Fruit fly (Drosophila melanogaster) whole organism, embryonic: ENCODE measurements around the gene CG14352.

Experiments used
- Atf3 ChIP-seq: fragments of 200-800 bp; sonication (Bioruptor generic); optimal IDR thresholded peaks from 3 replicates; lab custom pipeline; 2016; ENCODE audit warnings: missing biosample characterization, missing genetic modification characterization
- Atf6 ChIP-seq: fragments of 200-800 bp; sonication (Bioruptor generic); IDR thresholded peaks from 2 replicates; pipeline ENCODE4 v1.3.6; 2022; ENCODE audit warnings: missing biosample characterization, missing genetic modification characterization
- Awh ChIP-seq: fragments of 200-800 bp; sonication (Bioruptor generic); IDR thresholded peaks from 2 replicates; pipeline ENCODE4, ENCODE4 v1.3.6; 2022; ENCODE audit warnings: missing biosample characterization, missing genetic modification characterization
- CG1233 ChIP-seq: fragments of 200-800 bp; sonication (Bioruptor generic); optimal IDR thresholded peaks from 4 replicates; lab custom pipeline; 2018; ENCODE audit warnings: missing biosample characterization, mild to moderate bottlenecking, missing genetic modification characterization
- CG14441 ChIP-seq: fragments of 200-800 bp; sonication (Bioruptor generic); IDR thresholded peaks from 2 replicates; pipeline ENCODE4 v1.3.6; 2022; ENCODE audit warnings: missing biosample characterization, missing genetic modification characterization
- CG14667 ChIP-seq: fragments of 200-800 bp; sonication (Bioruptor generic); IDR thresholded peaks from 2 replicates; pipeline ENCODE4 v1.3.6; 2022; ENCODE audit warnings: missing biosample characterization, missing genetic modification characterization
- CG14860 ChIP-seq: fragments of 200-800 bp; sonication (Bioruptor generic); IDR thresholded peaks from 3 replicates; pipeline ENCODE4 v1.3.6; 2022; ENCODE audit warnings: missing biosample characterization, missing genetic modification characterization; ENCODE audit not compliant: partially characterized antibody
- CG17359 ChIP-seq: fragments of 200-800 bp; sonication (Bioruptor generic); optimal IDR thresholded peaks from 3 replicates; lab custom pipeline; 2018; ENCODE audit warnings: missing biosample characterization, mild to moderate bottlenecking, missing genetic modification characterization, moderate library complexity
- CG18764 ChIP-seq: fragments of 200-800 bp; sonication (Bioruptor generic); optimal IDR thresholded peaks from 3 replicates; lab custom pipeline; 2016; ENCODE audit warnings: missing biosample characterization, missing genetic modification characterization
- CG2678 ChIP-seq: fragments of 200-800 bp; sonication (Bioruptor generic); optimal IDR thresholded peaks from 3 replicates; lab custom pipeline; 2019; ENCODE audit warnings: missing biosample characterization, mild to moderate bottlenecking, missing genetic modification characterization, moderate library complexity
- CG2875 ChIP-seq: fragments of 200-800 bp; sonication (Bioruptor generic); optimal IDR thresholded peaks from 2 replicates; lab custom pipeline; 2017; ENCODE audit warnings: missing biosample characterization, mild to moderate bottlenecking, missing genetic modification characterization, missing genetic modification reagents
- CG3847 ChIP-seq: fragments of 200-800 bp; sonication (Bioruptor generic); IDR thresholded peaks from 2 replicates; pipeline ENCODE4 v1.3.6; 2022; ENCODE audit warnings: missing biosample characterization, missing genetic modification characterization
- CG42726 ChIP-seq: fragments of 200-800 bp; sonication (Bioruptor generic); IDR thresholded peaks from 2 replicates; pipeline ENCODE4 v1.3.6; 2022; ENCODE audit warnings: missing biosample characterization, missing genetic modification characterization; ENCODE audit not compliant: partially characterized antibody
- CG7745 ChIP-seq: fragments of 200-800 bp; sonication (Bioruptor generic); optimal IDR thresholded peaks from 2 replicates; lab custom pipeline; 2018; ENCODE audit warnings: missing biosample characterization, mild to moderate bottlenecking, missing genetic modification characterization, moderate library complexity
- CG8281 ChIP-seq: fragments of 200-800 bp; sonication (Bioruptor generic); optimal IDR thresholded peaks from 2 replicates; lab custom pipeline; 2018; ENCODE audit warnings: missing biosample characterization, mild to moderate bottlenecking, missing genetic modification characterization, moderate library complexity
- CG8478 ChIP-seq: fragments of >200 bp; optimal IDR thresholded peaks from 2 replicates; lab custom pipeline; 2018
- CG9437 ChIP-seq: fragments of 200-800 bp; sonication (Bioruptor generic); optimal IDR thresholded peaks from 2 replicates; lab custom pipeline; 2018; ENCODE audit warnings: missing biosample characterization, mild to moderate bottlenecking, missing genetic modification characterization
- CG9609 ChIP-seq: fragments of 200-800 bp; sonication (Bioruptor generic); optimal IDR thresholded peaks from 3 replicates; lab custom pipeline; 2016; ENCODE audit warnings: missing biosample characterization, missing genetic modification characterization
- CHES-1-like ChIP-seq: fragments of 200-800 bp; sonication (Bioruptor generic); optimal IDR thresholded peaks from 2 replicates; lab custom pipeline; 2016; ENCODE audit warnings: missing biosample characterization, missing genetic modification characterization
- Chrac-16 ChIP-seq: fragments of 200-800 bp; sonication (Bioruptor generic); optimal IDR thresholded peaks from 3 replicates; lab custom pipeline; 2016; ENCODE audit warnings: missing biosample characterization, missing genetic modification characterization
- CkIIα-i1 ChIP-seq: fragments of 200-800 bp; sonication (Bioruptor generic); IDR thresholded peaks from 2 replicates; pipeline ENCODE4 v1.3.6; 2022; ENCODE audit warnings: missing biosample characterization, missing genetic modification characterization
- D ChIP-seq, 2 experiments: fragments of 200-800 bp in 1 of 2; fragments of >200 bp in 1 of 2; sonication (Bioruptor generic) in 1 of 2; optimal IDR thresholded peaks; 2 replicates in 1 of 2; 3 replicates in 1 of 2; lab custom pipeline; 2017; ENCODE audit warnings: mild to moderate bottlenecking in 1 of 2, missing biosample characterization in 1 of 2, missing genetic modification characterization in 1 of 2, missing genetic modification reagents in 1 of 2
- D19B ChIP-seq: fragments of 200-800 bp; sonication (Bioruptor generic); optimal IDR thresholded peaks from 2 replicates; lab custom pipeline; 2017; ENCODE audit warnings: missing biosample characterization, mild to moderate bottlenecking, missing genetic modification characterization
- Doc3 ChIP-seq: fragments of 200-800 bp; sonication (Bioruptor generic); IDR thresholded peaks from 3 replicates; pipeline ENCODE4 v1.3.6; 2022; ENCODE audit warnings: missing biosample characterization, missing genetic modification characterization; ENCODE audit not compliant: partially characterized antibody
- ERR ChIP-seq: fragments of 200-800 bp; sonication (Bioruptor generic); optimal IDR thresholded peaks from 2 replicates; lab custom pipeline; 2016; ENCODE audit warnings: missing biosample characterization, missing genetic modification characterization
- H2.0 ChIP-seq: fragments of 200-800 bp; sonication (Bioruptor generic); IDR thresholded peaks from 2 replicates; pipeline ENCODE4 v1.3.6; 2022; ENCODE audit warnings: missing biosample characterization, missing genetic modification characterization
- Hand ChIP-seq: fragments of 200-800 bp; sonication (Bioruptor generic); optimal IDR thresholded peaks from 2 replicates; lab custom pipeline; 2017; ENCODE audit warnings: mild to moderate bottlenecking, missing biosample characterization, missing genetic modification reagents, missing genetic modification characterization
- Hsf ChIP-seq: fragments of 200-800 bp; sonication (Bioruptor generic); optimal IDR thresholded peaks from 3 replicates; lab custom pipeline; 2016; ENCODE audit warnings: missing biosample characterization, missing genetic modification characterization
- Lpt ChIP-seq: fragments of >200 bp; optimal IDR thresholded peaks from 2 replicates; lab custom pipeline; 2018; ENCODE audit warnings: missing biosample characterization, missing genetic modification characterization
- Mad ChIP-seq: fragments of 200-800 bp; sonication (Bioruptor generic); optimal IDR thresholded peaks from 2 replicates; lab custom pipeline; 2016; ENCODE audit warnings: missing biosample characterization, missing genetic modification characterization
- Mes4 ChIP-seq: fragments of 200-800 bp; sonication (Bioruptor generic); optimal IDR thresholded peaks from 2 replicates; lab custom pipeline; 2016; ENCODE audit warnings: missing biosample characterization, missing genetic modification characterization
- Mrtf ChIP-seq: fragments of 200-800 bp; sonication (Bioruptor generic); IDR thresholded peaks from 3 replicates; pipeline ENCODE4 v1.3.6; 2022; ENCODE audit warnings: missing biosample characterization, missing genetic modification characterization
- PHDP ChIP-seq: fragments of 200-800 bp; sonication (Bioruptor generic); optimal IDR thresholded peaks from 3 replicates; lab custom pipeline; 2018; ENCODE audit warnings: missing biosample characterization, mild to moderate bottlenecking, missing genetic modification characterization, moderate library complexity
- Scr ChIP-seq: fragments of 200-800 bp; sonication (Bioruptor generic); IDR thresholded peaks from 2 replicates; pipeline ENCODE4 v1.3.6; 2022; ENCODE audit warnings: missing biosample characterization, missing genetic modification characterization; ENCODE audit not compliant: partially characterized antibody
- Sry-β ChIP-seq: fragments of 200-800 bp; sonication (Bioruptor generic); optimal IDR thresholded peaks from 2 replicates; lab custom pipeline; 2018; ENCODE audit warnings: missing biosample characterization, mild to moderate bottlenecking, missing genetic modification characterization, moderate library complexity
- TFAM ChIP-seq: fragments of 200-800 bp; sonication (Bioruptor generic); optimal IDR thresholded peaks from 2 replicates; lab custom pipeline; 2017; ENCODE audit warnings: missing biosample characterization, missing genetic modification characterization, inconsistent platforms
- ara ChIP-seq: fragments of 200-800 bp; sonication (Bioruptor generic); IDR thresholded peaks from 2 replicates; pipeline ENCODE4 v1.3.6; 2022; ENCODE audit warnings: missing biosample characterization, missing genetic modification characterization
- az2 ChIP-seq: fragments of 200-800 bp; sonication (Bioruptor generic); optimal IDR thresholded peaks from 3 replicates; lab custom pipeline; 2016; ENCODE audit warnings: missing biosample characterization, missing genetic modification characterization
- dati ChIP-seq: fragments of 200-800 bp; sonication (Bioruptor generic); IDR thresholded peaks from 2 replicates; pipeline ENCODE4 v1.3.6; 2022; ENCODE audit warnings: missing biosample characterization, missing genetic modification characterization
- exex ChIP-seq: fragments of 200-800 bp; sonication (Bioruptor generic); optimal IDR thresholded peaks from 4 replicates; lab custom pipeline; 2018; ENCODE audit warnings: missing biosample characterization, mild to moderate bottlenecking, missing genetic modification characterization, moderate library complexity
- kay ChIP-seq: fragments of 200-800 bp; sonication (Bioruptor generic); optimal IDR thresholded peaks from 2 replicates; lab custom pipeline; 2016; ENCODE audit warnings: missing biosample characterization, missing genetic modification characterization
- lbe ChIP-seq: fragments of 200-800 bp; sonication (Bioruptor generic); optimal IDR thresholded peaks from 2 replicates; lab custom pipeline; 2016; ENCODE audit warnings: missing biosample characterization, mild to moderate bottlenecking, missing genetic modification characterization
- lmd ChIP-seq: fragments of 200-800 bp; sonication (Bioruptor generic); IDR thresholded peaks from 2 replicates; pipeline ENCODE4 v1.3.6; 2022; ENCODE audit warnings: missing biosample characterization, missing genetic modification characterization
- mld ChIP-seq: fragments of 200-800 bp; sonication (Bioruptor generic); IDR thresholded peaks from 3 replicates; pipeline ENCODE4 v1.3.6; 2022; ENCODE audit warnings: missing biosample characterization, missing genetic modification characterization; ENCODE audit not compliant: partially characterized antibody
- nerfin-1 ChIP-seq: fragments of 200-800 bp; sonication (Bioruptor generic); optimal IDR thresholded peaks from 3 replicates; lab custom pipeline; 2019; ENCODE audit warnings: missing biosample characterization, mild to moderate bottlenecking, missing genetic modification characterization, moderate library complexity
- nerfin-2 ChIP-seq: fragments of 200-800 bp; sonication (Bioruptor generic); IDR thresholded peaks from 2 replicates; pipeline ENCODE4 v1.3.6; 2022; ENCODE audit warnings: missing biosample characterization, missing genetic modification characterization; ENCODE audit not compliant: partially characterized antibody
- ro ChIP-seq: fragments of 200-800 bp; sonication (Bioruptor generic); IDR thresholded peaks from 2 replicates; pipeline ENCODE4 v1.3.6; 2022; ENCODE audit warnings: missing biosample characterization, missing genetic modification characterization
- sqz ChIP-seq: fragments of 200-800 bp; sonication (Bioruptor generic); optimal IDR thresholded peaks from 3 replicates; lab custom pipeline; 2018; ENCODE audit warnings: missing biosample characterization, mild to moderate bottlenecking, missing genetic modification characterization
- tin ChIP-seq: fragments of 200-800 bp; sonication (Bioruptor generic); optimal IDR thresholded peaks from 3 replicates; lab custom pipeline; 2016; ENCODE audit warnings: missing biosample characterization, missing genetic modification characterization
- toy ChIP-seq: fragments of 200-800 bp; sonication (Bioruptor generic); IDR thresholded peaks from 2 replicates; pipeline ENCODE4 v1.3.6; 2022; ENCODE audit warnings: missing biosample characterization, missing genetic modification characterization
- trh ChIP-seq: fragments of 200-800 bp; sonication (Bioruptor generic); optimal IDR thresholded peaks from 2 replicates; lab custom pipeline; 2016; ENCODE audit warnings: missing biosample characterization, missing genetic modification characterization

Gene CG14352

dm6 chr2L:1648677-1649078 is 37.5 kb downstream of the CG14352 start (continued):
- peak; percentile 96 for TF ChIP-seq CG17359 (tag; lab: Kevin White, UChicago)
- TF ChIP-seq CG1233: peak; percentile 89
- peak; percentile 88 for TF ChIP-seq nerfin-1
- no peak for TF ChIP-seq D19B
- TF ChIP-seq nerfin-2 (GFP tag; lab: Robert Waterston, UW): no peak
- TF ChIP-seq PHDP: peak; percentile 89
- TF ChIP-seq Mes4 (GFP tag; lab: Kevin White, UChicago): peak; percentile 92
- peak; percentile 82 for TF ChIP-seq ara
- TF ChIP-seq CG2875 (GFP tag; lab: Kevin White, UChicago): peak; percentile 97
- TF ChIP-seq toy (GFP tag; lab: Robert Waterston, UW): no peak
- peak; percentile 95 for TF ChIP-seq CG8478 (lab: Kevin White, UChicago)
- no peak for TF ChIP-seq CG14667
- TF ChIP-seq CkIIα-i1 (GFP tag; lab: Robert Waterston, UW): no peak
- peak; percentile 84 for TF ChIP-seq CHES-1-like (GFP tag; lab: Kevin White, UChicago)
- peak; percentile 79 for TF ChIP-seq trh (GFP tag; lab: Kevin White, UChicago)
- no peak for TF ChIP-seq CG3847 (GFP tag; lab: Robert Waterston, UW)
- TF ChIP-seq Awh: peak; percentile 91
- peak; percentile 65 for TF ChIP-seq Sry-β (GFP tag; lab: Kevin White, UChicago)
- TF ChIP-seq Chrac-16: no peak
- TF ChIP-seq tin (GFP tag; lab: Kevin White, UChicago): no peak
- peak; percentile 57 for TF ChIP-seq ERR
- TF ChIP-seq Atf6 (GFP tag; lab: Robert Waterston, UW): peak; percentile 55
- TF ChIP-seq CG2678 (tag; lab: Kevin White, UChicago): peak; percentile 88
- TF ChIP-seq CG14860 (GFP tag; lab: Robert Waterston, UW): no peak
- no peak for TF ChIP-seq Scr (GFP tag; lab: Robert Waterston, UW)
- TF ChIP-seq CG14441 (GFP tag; lab: Robert Waterston, UW): no peak
- TF ChIP-seq Lpt (GFP tag; lab: Kevin White, UChicago): no peak
- no peak for TF ChIP-seq D (optimal IDR thresholded peaks at IDR 0.05; lab: Kevin White, UChicago)
- TF ChIP-seq D (GFP tag; optimal IDR thresholded peaks at IDR 0.05; lab: Kevin White, UChicago): peak; percentile 79
- no peak for TF ChIP-seq CG7745 (tag; lab: Kevin White, UChicago)
- TF ChIP-seq Atf3 (GFP tag; lab: Kevin White, UChicago): peak; percentile 66
- peak; percentile 72 for TF ChIP-seq Mad (GFP tag; lab: Kevin White, UChicago)
- peak; percentile 89 for TF ChIP-seq CG18764 (GFP tag; lab: Kevin White, UChicago)
- TF ChIP-seq sqz: peak; percentile 89
- TF ChIP-seq CG9437 (GFP tag; lab: Kevin White, UChicago): no peak
- peak; percentile 63 for TF ChIP-seq exex (tag; lab: Kevin White, UChicago)
- TF ChIP-seq Hand (GFP tag; lab: Kevin White, UChicago): no peak
- TF ChIP-seq az2 (GFP tag; lab: Kevin White, UChicago): peak; percentile 29
- peak; percentile 73 for TF ChIP-seq TFAM (GFP tag; lab: Kevin White, UChicago)
- 0 out of 3 replicates have a peak, but pooled peaks have one; percentile 13 for TF ChIP-seq Doc3 (GFP tag; lab: Robert Waterston, UW)
- TF ChIP-seq ro (GFP tag; lab: Robert Waterston, UW): no peak
- no peak for TF ChIP-seq Mrtf
- 0 out of 2 replicates have a peak, but pooled peaks have one; percentile 40 for TF ChIP-seq dati (GFP tag; lab: Robert Waterston, UW)
- TF ChIP-seq H2.0: peak; percentile 69; the same call in 1 of the 2 replicates
- peak; percentile 48 for TF ChIP-seq kay (GFP tag; lab: Kevin White, UChicago)
- peak; percentile 75 for TF ChIP-seq CG8281 (tag; lab: Kevin White, UChicago)
- peak; percentile 63 for TF ChIP-seq Hsf (GFP tag; lab: Kevin White, UChicago)
- TF ChIP-seq lbe: no peak
- TF ChIP-seq mld: no peak
- no peak for TF ChIP-seq lmd
- no peak for TF ChIP-seq CG42726
- peak; percentile 61 for TF ChIP-seq CG9609
